Fruit fly (Drosophila melanogaster) whole organism, embryonic: ENCODE results near the gene Drs.

Experiments used
- Bdp1 ChIP-seq: fragments of 200-800 bp; sonication (Bioruptor generic); optimal IDR thresholded peaks from 3 replicates; lab custom pipeline; 2016; ENCODE audit warnings: missing biosample characterization, missing genetic modification characterization
- CG10267 ChIP-seq: fragments of 200-800 bp; sonication (Bioruptor generic); optimal IDR thresholded peaks from 2 replicates; lab custom pipeline; 2018; ENCODE audit warnings: missing biosample characterization, mild to moderate bottlenecking, missing genetic modification characterization, moderate library complexity
- CG10543 ChIP-seq: fragments of 200-800 bp; sonication (Bioruptor generic); optimal IDR thresholded peaks from 3 replicates; lab custom pipeline; 2017; ENCODE audit warnings: missing biosample characterization, mild to moderate bottlenecking, missing genetic modification characterization, moderate library complexity
- CG10654 ChIP-seq: fragments of 200-800 bp; sonication (Bioruptor generic); optimal IDR thresholded peaks from 2 replicates; lab custom pipeline; 2016; ENCODE audit warnings: missing biosample characterization, missing genetic modification characterization
- CG10979 ChIP-seq: fragments of 200-800 bp; sonication (Bioruptor generic); optimal IDR thresholded peaks from 2 replicates; lab custom pipeline; 2018; ENCODE audit warnings: missing biosample characterization, mild to moderate bottlenecking, missing genetic modification characterization, moderate library complexity
- CG1233 ChIP-seq: fragments of 200-800 bp; sonication (Bioruptor generic); optimal IDR thresholded peaks from 4 replicates; lab custom pipeline; 2018; ENCODE audit warnings: missing biosample characterization, mild to moderate bottlenecking, missing genetic modification characterization
- CG12744 ChIP-seq: fragments of 200-800 bp; sonication (Bioruptor generic); optimal IDR thresholded peaks from 2 replicates; lab custom pipeline; 2016; ENCODE audit warnings: missing biosample characterization, missing genetic modification characterization
- CG13287 ChIP-seq: fragments of 200-800 bp; sonication (Bioruptor generic); IDR thresholded peaks from 2 replicates; pipeline ENCODE4 v1.3.6; 2022; ENCODE audit warnings: missing biosample characterization, missing genetic modification characterization; ENCODE audit not compliant: partially characterized antibody
- CG13424 ChIP-seq: fragments of 200-800 bp; sonication (Bioruptor generic); optimal IDR thresholded peaks from 2 replicates; lab custom pipeline; 2019; ENCODE audit warnings: missing biosample characterization, mild to moderate bottlenecking, missing genetic modification characterization, moderate library complexity
- CG14050 ChIP-seq: fragments of 200-800 bp; sonication (Bioruptor generic); IDR thresholded peaks from 3 replicates; pipeline ENCODE4 v1.3.6; 2022; ENCODE audit warnings: missing biosample characterization, missing genetic modification characterization
- CG15269 ChIP-seq: fragments of 200-800 bp; sonication (Bioruptor generic); optimal IDR thresholded peaks from 2 replicates; lab custom pipeline; 2018; ENCODE audit warnings: missing biosample characterization, mild to moderate bottlenecking, missing genetic modification characterization, moderate library complexity
- CG15479 ChIP-seq: fragments of 200-800 bp; sonication (Bioruptor generic); optimal IDR thresholded peaks from 3 replicates; lab custom pipeline; 2019; ENCODE audit warnings: missing biosample characterization, mild to moderate bottlenecking, missing genetic modification characterization, moderate library complexity
- CG15601 ChIP-seq: fragments of 200-800 bp; sonication (Bioruptor generic); optimal IDR thresholded peaks from 3 replicates; lab custom pipeline; 2019; ENCODE audit warnings: missing biosample characterization, mild to moderate bottlenecking, missing genetic modification characterization, moderate library complexity
- CG1647 ChIP-seq: fragments of 200-800 bp; sonication (Bioruptor generic); optimal IDR thresholded peaks from 3 replicates; lab custom pipeline; 2016; ENCODE audit warnings: missing biosample characterization, missing genetic modification characterization
- CG16863 ChIP-seq: fragments of 200-800 bp; sonication (Bioruptor generic); optimal IDR thresholded peaks from 3 replicates; lab custom pipeline; 2016; ENCODE audit warnings: missing biosample characterization, missing genetic modification characterization
- CG17802 ChIP-seq: fragments of 200-800 bp; sonication (Bioruptor generic); optimal IDR thresholded peaks from 2 replicates; lab custom pipeline; 2018; ENCODE audit warnings: missing biosample characterization, mild to moderate bottlenecking, missing genetic modification characterization, moderate library complexity
- CG18476 ChIP-seq: fragments of 200-800 bp; sonication (Bioruptor generic); optimal IDR thresholded peaks from 2 replicates; lab custom pipeline; 2016; ENCODE audit warnings: missing biosample characterization, mild to moderate bottlenecking, missing genetic modification characterization
- CG2116 ChIP-seq: fragments of 200-800 bp; sonication (Bioruptor generic); optimal IDR thresholded peaks from 3 replicates; lab custom pipeline; 2018; ENCODE audit warnings: missing biosample characterization, mild to moderate bottlenecking, missing genetic modification characterization
- CG2712 ChIP-seq: fragments of 200-800 bp; optimal IDR thresholded peaks from 3 replicates; lab custom pipeline; 2019; ENCODE audit warnings: missing biosample characterization, mild to moderate bottlenecking, missing genetic modification characterization, moderate library complexity
- CG42726 ChIP-seq: fragments of 200-800 bp; sonication (Bioruptor generic); IDR thresholded peaks from 2 replicates; pipeline ENCODE4 v1.3.6; 2022; ENCODE audit warnings: missing biosample characterization, missing genetic modification characterization; ENCODE audit not compliant: partially characterized antibody
- CG6683 ChIP-seq: fragments of 200-800 bp; sonication (Bioruptor generic); optimal IDR thresholded peaks from 2 replicates; lab custom pipeline; 2017; ENCODE audit warnings: missing biosample characterization, mild to moderate bottlenecking, missing genetic modification characterization, missing genetic modification reagents
- CG7271 ChIP-seq: fragments of 200-800 bp; sonication (Bioruptor generic); optimal IDR thresholded peaks from 2 replicates; lab custom pipeline; 2018; ENCODE audit warnings: missing biosample characterization, mild to moderate bottlenecking, missing genetic modification characterization, moderate library complexity
- CG8765 ChIP-seq: fragments of 200-800 bp; sonication (Bioruptor generic); IDR thresholded peaks from 2 replicates; pipeline ENCODE4 v1.3.6; 2022; ENCODE audit warnings: missing biosample characterization, missing genetic modification characterization
- CHES-1-like ChIP-seq: fragments of 200-800 bp; sonication (Bioruptor generic); optimal IDR thresholded peaks from 2 replicates; lab custom pipeline; 2016; ENCODE audit warnings: missing biosample characterization, missing genetic modification characterization
- Dek ChIP-seq: fragments of 200-800 bp; sonication (Bioruptor generic); optimal IDR thresholded peaks from 3 replicates; lab custom pipeline; 2019; ENCODE audit warnings: missing biosample characterization, mild to moderate bottlenecking, missing genetic modification characterization, moderate library complexity
- Doc2 ChIP-seq: fragments of 200-800 bp; sonication (Bioruptor generic); IDR thresholded peaks from 2 replicates; pipeline ENCODE4 v1.3.6; 2022; ENCODE audit warnings: missing biosample characterization, missing genetic modification characterization
- H2.0 ChIP-seq: fragments of 200-800 bp; sonication (Bioruptor generic); IDR thresholded peaks from 2 replicates; pipeline ENCODE4 v1.3.6; 2022; ENCODE audit warnings: missing biosample characterization, missing genetic modification characterization
- Hr39 ChIP-seq: fragments of >200 bp; optimal IDR thresholded peaks from 2 replicates; lab custom pipeline; 2017
- Kr ChIP-seq: fragments of 200-800 bp; sonication (Bioruptor generic); optimal IDR thresholded peaks from 2 replicates; lab custom pipeline; 2017; ENCODE audit warnings: missing biosample characterization, mild to moderate bottlenecking, missing genetic modification characterization
- Mrtf ChIP-seq: fragments of 200-800 bp; sonication (Bioruptor generic); IDR thresholded peaks from 3 replicates; pipeline ENCODE4 v1.3.6; 2022; ENCODE audit warnings: missing biosample characterization, missing genetic modification characterization
- Nf-YA ChIP-seq: fragments of 200-800 bp; sonication (Bioruptor generic); IDR thresholded peaks from 2 replicates; pipeline ENCODE4 v1.3.6; 2022; ENCODE audit warnings: missing biosample characterization, missing genetic modification characterization
- Sry-β ChIP-seq: fragments of 200-800 bp; sonication (Bioruptor generic); optimal IDR thresholded peaks from 2 replicates; lab custom pipeline; 2018; ENCODE audit warnings: missing biosample characterization, mild to moderate bottlenecking, missing genetic modification characterization, moderate library complexity
- Stat92E ChIP-seq, 3 experiments: fragments of >200 bp in 2 of 3; fragments of 200-800 bp in 1 of 3; sonication (Bioruptor generic) in 1 of 3; optimal IDR thresholded peaks; 2 replicates each; lab custom pipeline; 2017 to 2019; ENCODE audit warnings: missing biosample characterization in 3 of 3, missing genetic modification characterization in 3 of 3, mild to moderate bottlenecking in 1 of 3, moderate library complexity in 1 of 3
- Xbp1 ChIP-seq: fragments of 200-800 bp; sonication (Bioruptor generic); optimal IDR thresholded peaks from 3 replicates; lab custom pipeline; 2016; ENCODE audit warnings: missing biosample characterization, mild to moderate bottlenecking, missing genetic modification characterization
- ac ChIP-seq: fragments of 200-800 bp; sonication (Bioruptor generic); optimal IDR thresholded peaks from 3 replicates; lab custom pipeline; 2017; ENCODE audit warnings: missing biosample characterization, mild to moderate bottlenecking, missing genetic modification characterization
- ato ChIP-seq: fragments of 200-800 bp; sonication (Bioruptor generic); IDR thresholded peaks from 2 replicates; pipeline ENCODE4 v1.3.6; 2022; ENCODE audit warnings: missing biosample characterization, missing genetic modification characterization; ENCODE audit not compliant: partially characterized antibody
- da ChIP-seq: fragments of 200-800 bp; sonication (Bioruptor generic); optimal IDR thresholded peaks from 2 replicates; lab custom pipeline; 2016; ENCODE audit warnings: missing biosample characterization, missing genetic modification characterization
- danr ChIP-seq: fragments of 200-800 bp; sonication (Bioruptor generic); IDR thresholded peaks from 2 replicates; pipeline ENCODE4 v1.3.6; 2022; ENCODE audit warnings: missing biosample characterization, missing genetic modification characterization
- dmrt99B ChIP-seq: fragments of 200-800 bp; sonication (Bioruptor generic); optimal IDR thresholded peaks from 2 replicates; lab custom pipeline; 2018; ENCODE audit warnings: missing biosample characterization, mild to moderate bottlenecking, missing genetic modification characterization, moderate library complexity
- emc ChIP-seq: fragments of 200-800 bp; sonication (Bioruptor generic); optimal IDR thresholded peaks from 2 replicates; lab custom pipeline; 2016; ENCODE audit warnings: missing biosample characterization, missing genetic modification characterization
- gcm ChIP-seq: fragments of 200-800 bp; sonication (Bioruptor generic); optimal IDR thresholded peaks from 2 replicates; lab custom pipeline; 2019; ENCODE audit warnings: missing biosample characterization, mild to moderate bottlenecking, missing genetic modification characterization, moderate library complexity
- ham ChIP-seq: fragments of 200-800 bp; sonication (Bioruptor generic); IDR thresholded peaks from 2 replicates; pipeline ENCODE4 v1.3.6; 2022; ENCODE audit warnings: missing biosample characterization, missing genetic modification characterization
- knrl ChIP-seq: fragments of 200-800 bp; sonication (Bioruptor generic); IDR thresholded peaks from 3 replicates; pipeline ENCODE4 v1.3.6; 2022; ENCODE audit warnings: missing biosample characterization, missing genetic modification characterization; ENCODE audit not compliant: partially characterized antibody
- nerfin-1 ChIP-seq: fragments of 200-800 bp; sonication (Bioruptor generic); optimal IDR thresholded peaks from 3 replicates; lab custom pipeline; 2019; ENCODE audit warnings: missing biosample characterization, mild to moderate bottlenecking, missing genetic modification characterization, moderate library complexity
- salm ChIP-seq: fragments of 200-800 bp; sonication (Bioruptor generic); optimal IDR thresholded peaks from 2 replicates; lab custom pipeline; 2018; ENCODE audit warnings: missing biosample characterization, mild to moderate bottlenecking, missing genetic modification characterization
- sima ChIP-seq: fragments of 200-800 bp; sonication (Bioruptor generic); optimal IDR thresholded peaks from 2 replicates; lab custom pipeline; 2016; ENCODE audit warnings: missing biosample characterization, missing genetic modification characterization
- so ChIP-seq: fragments of 200-800 bp; sonication (Bioruptor generic); IDR thresholded peaks from 3 replicates; pipeline ENCODE4 v1.3.6; 2022; ENCODE audit warnings: missing biosample characterization, missing genetic modification characterization
- ssp ChIP-seq: fragments of 200-800 bp; sonication (Bioruptor generic); IDR thresholded peaks from 2 replicates; pipeline ENCODE4 v1.3.6; 2022; ENCODE audit warnings: missing biosample characterization, missing genetic modification characterization
- trh ChIP-seq: fragments of 200-800 bp; sonication (Bioruptor generic); optimal IDR thresholded peaks from 2 replicates; lab custom pipeline; 2016; ENCODE audit warnings: missing biosample characterization, missing genetic modification characterization
- vfl ChIP-seq: fragments of 200-800 bp; sonication (Bioruptor generic); optimal IDR thresholded peaks from 2 replicates; lab custom pipeline; 2016; ENCODE audit warnings: missing biosample characterization, missing genetic modification characterization

Drs gene

DNA sequence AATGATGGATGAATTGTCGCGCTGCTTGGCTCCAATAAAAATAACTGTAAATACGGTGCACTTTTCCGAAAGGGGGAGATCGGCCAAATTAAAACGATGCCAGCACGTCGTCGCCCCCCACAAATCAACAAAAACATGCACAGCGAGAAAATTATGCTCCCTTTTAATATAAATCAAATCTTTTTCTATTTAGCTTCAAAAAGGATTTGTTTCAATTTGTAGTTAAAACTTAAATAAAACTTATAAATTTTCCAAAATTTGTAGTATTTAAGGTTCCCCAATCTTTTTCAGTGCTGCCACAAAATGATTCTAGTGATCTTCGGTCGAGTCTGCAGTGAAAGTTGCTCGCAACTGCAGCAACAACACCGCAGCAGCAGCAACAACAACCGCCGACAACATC lies 26.7 kb downstream of the Drs start (continued):
- TF ChIP-seq Kr (GFP tag; lab: Kevin White, UChicago) (peak; percentile 77), Nf-YA (GFP tag; lab: Robert Waterston, UW) (peak; percentile 69; the same call in 1 of the 2 replicates), CHES-1-like (GFP tag; lab: Kevin White, UChicago) (peak; percentile 33), CG12744 (peak; percentile 59), dmrt99B (peak; percentile 89), CG10543 (GFP tag; lab: Kevin White, UChicago) (peak; percentile 36), CG10654 (GFP tag; lab: Kevin White, UChicago) (peak; percentile 86), Mrtf (peak; percentile 69; the same call in 2 of the 3 replicates), emc (GFP tag; lab: Kevin White, UChicago) (no peak), H2.0 (peak; percentile 72), Stat92E (GFP tag; optimal IDR thresholded peaks at IDR 0.05; lab: Kevin White, UChicago) (peak in 1 of 3 experiments; percentile 97), CG2116 (GFP tag; lab: Kevin White, UChicago) (peak; percentile 64), so (GFP tag; lab: Robert Waterston, UW) (peak; percentile 69; the same call in 2 of the 3 replicates), CG15479 (GFP tag; lab: Kevin White, UChicago) (no peak), gcm (GFP tag; lab: Kevin White, UChicago) (peak; percentile 92), ssp (peak; percentile 66), vfl (GFP tag; lab: Kevin White, UChicago) (no peak), CG15269 (tag; lab: Kevin White, UChicago) (peak; percentile 68), da (GFP tag; lab: Kevin White, UChicago) (peak; percentile 71), CG15601 (peak; percentile 97), CG10267 (tag; lab: Kevin White, UChicago) (peak; percentile 91), CG18476 (GFP tag; lab: Kevin White, UChicago) (peak; percentile 75), CG13424 (tag; lab: Kevin White, UChicago) (peak; percentile 91), Xbp1 (GFP tag; lab: Kevin White, UChicago) (peak; percentile 86), CG17802 (tag; lab: Kevin White, UChicago) (peak; percentile 81), CG42726 (GFP tag; lab: Robert Waterston, UW) (no peak), knrl (no peak), Bdp1 (peak; percentile 68), CG2712 (tag; lab: Kevin White, UChicago) (peak; percentile 98), CG1647 (peak; percentile 63), CG7271 (tag; lab: Kevin White, UChicago) (peak; percentile 81), ac (GFP tag; lab: Kevin White, UChicago) (peak; percentile 82), CG6683 (GFP tag; lab: Kevin White, UChicago) (peak; percentile 43), Hr39 (no peak), ato (GFP tag; lab: Robert Waterston, UW) (no peak), CG10979 (tag; lab: Kevin White, UChicago) (peak; percentile 98), sima (GFP tag; lab: Kevin White, UChicago) (peak; percentile 42), Doc2 (no peak), CG13287 (no peak), CG16863 (peak; percentile 84), Dek (tag; lab: Kevin White, UChicago) (peak; percentile 34), trh (GFP tag; lab: Kevin White, UChicago) (peak; percentile 58), CG14050 (GFP tag; lab: Robert Waterston, UW) (peak; percentile 60; the same call in 2 of the 3 replicates), danr (GFP tag; lab: Robert Waterston, UW) (peak; percentile 55; the same call in 1 of the 2 replicates), salm (peak; percentile 83), ham (GFP tag; lab: Robert Waterston, UW) (no peak), nerfin-1 (tag; lab: Kevin White, UChicago) (peak; percentile 93), Sry-β (GFP tag; lab: Kevin White, UChicago) (peak; percentile 69), CG1233 (GFP tag; lab: Kevin White, UChicago) (peak; percentile 79), CG8765 (peak; percentile 72)
